Fruit fly (Drosophila melanogaster): ENCODE results near the gene CG4617.

The CG4617 gene

dm6 chrX:7095292-7095911, 8.9 kb downstream of the CG4617 start (continued):
- no peak for TF ChIP-seq pan (optimal IDR thresholded peaks at IDR 0.05)
- peak in 1 of 2 experiments; percentile 80 for TF ChIP-seq pan (GFP tag; optimal IDR thresholded peaks at IDR 0.05 in 1 of 2, IDR thresholded peaks at IDR 0.05 in 1 of 2)
- peak; percentile 81 for TF ChIP-seq CG13296 (GFP tag; optimal IDR thresholded peaks at IDR 0.05)
- peak; percentile 62 for TF ChIP-seq chn (GFP tag; optimal IDR thresholded peaks at IDR 0.05)
- no peak for TF ChIP-seq CG13287 (GFP tag; IDR thresholded peaks at IDR 0.05; ENCODE audit: partially characterized antibody)
- no peak for TF ChIP-seq cad (GFP tag; optimal IDR thresholded peaks at IDR 0.05)
- TF ChIP-seq scrt (GFP tag; optimal IDR thresholded peaks at IDR 0.05) = peak; percentile 43
- no peak for TF ChIP-seq bigmax (GFP tag; optimal IDR thresholded peaks at IDR 0.05)
- no peak for TF ChIP-seq MESR4 (GFP tag; optimal IDR thresholded peaks at IDR 0.05)
- no peak for TF ChIP-seq Doc3 (GFP tag; IDR thresholded peaks at IDR 0.05; ENCODE audit: partially characterized antibody)
- TF ChIP-seq Gug (GFP tag; IDR thresholded peaks at IDR 0.05) = peak; percentile 70
- peak; percentile 77 for TF ChIP-seq CG5245 (GFP tag; optimal IDR thresholded peaks at IDR 0.05)
- peak; percentile 46; the same call in 2 of the 3 replicates for TF ChIP-seq croc (GFP tag; conservative IDR thresholded peaks at IDR 0.05)
- TF ChIP-seq CG7786 (GFP tag; optimal IDR thresholded peaks at IDR 0.05) = peak; percentile 54
- TF ChIP-seq salm (tag; optimal IDR thresholded peaks at IDR 0.05) = peak; percentile 69
- peak; percentile 72 for TF ChIP-seq B-H2 (GFP tag; optimal IDR thresholded peaks at IDR 0.05)
- TF ChIP-seq her (GFP tag; optimal IDR thresholded peaks at IDR 0.05) = peak; percentile 69
- no peak for TF ChIP-seq vnd (GFP tag; IDR thresholded peaks at IDR 0.05; ENCODE audit: partially characterized antibody)
- TF ChIP-seq CG2120 (GFP tag; optimal IDR thresholded peaks at IDR 0.05) = peak; percentile 64
- peak; percentile 64 for TF ChIP-seq CG9932 (GFP tag; IDR thresholded peaks at IDR 0.05)
- peak; percentile 83 for TF ChIP-seq Antp (GFP tag; optimal IDR thresholded peaks at IDR 0.05)
- peak; percentile 74 for TF ChIP-seq CG6813 (GFP tag; optimal IDR thresholded peaks at IDR 0.05)
- peak; percentile 18 for TF ChIP-seq kay (GFP tag; optimal IDR thresholded peaks at IDR 0.05)
- TF ChIP-seq Bdp1 (GFP tag; optimal IDR thresholded peaks at IDR 0.05) = peak; percentile 43
- peak; percentile 70; the same call in 1 of the 2 replicates for TF ChIP-seq sob (GFP tag; IDR thresholded peaks at IDR 0.05)
- TF ChIP-seq Dad (GFP tag; optimal IDR thresholded peaks at IDR 0.05) = peak; percentile 46
- no peak for TF ChIP-seq Neu2 (GFP tag; optimal IDR thresholded peaks at IDR 0.05; ENCODE audit: borderline replicate concordance)
- TF ChIP-seq run (tag; optimal IDR thresholded peaks at IDR 0.05) = peak; percentile 29
- TF ChIP-seq lilli (GFP tag; optimal IDR thresholded peaks at IDR 0.05) = peak; percentile 75
- peak; percentile 70; the same call in 1 of the 3 replicates for TF ChIP-seq gce (GFP tag; IDR thresholded peaks at IDR 0.05)
- peak; percentile 80 for TF ChIP-seq ap (GFP tag; IDR thresholded peaks at IDR 0.05)
- TF ChIP-seq psq (GFP tag; optimal IDR thresholded peaks at IDR 0.05) = no peak
- TF ChIP-seq gcm (GFP tag; optimal IDR thresholded peaks at IDR 0.05) = peak; percentile 71
- TF ChIP-seq Lpt (GFP tag; optimal IDR thresholded peaks at IDR 0.05) = no peak
- TF ChIP-seq zfh2 (GFP tag; optimal IDR thresholded peaks at IDR 0.05) = peak; percentile 45
- peak; percentile 70 for TF ChIP-seq CG18262 (tag; optimal IDR thresholded peaks at IDR 0.05)
- peak; percentile 73 for TF ChIP-seq jing (GFP tag; optimal IDR thresholded peaks at IDR 0.05)
- TF ChIP-seq exex (tag; optimal IDR thresholded peaks at IDR 0.05) = peak; percentile 3
- TF ChIP-seq Hr51 (GFP tag; optimal IDR thresholded peaks at IDR 0.05) = peak; percentile 46 to 87
- TF ChIP-seq CG8290 (GFP tag; optimal IDR thresholded peaks at IDR 0.05) = no peak
- TF ChIP-seq CG8290 (tag; optimal IDR thresholded peaks at IDR 0.05) = peak; percentile 14 to 93
- TF ChIP-seq CG16779 (GFP tag; IDR thresholded peaks at IDR 0.05) = peak; percentile 54; the same call in 1 of the 2 replicates
- TF ChIP-seq wek (GFP tag; optimal IDR thresholded peaks at IDR 0.05) = peak; percentile 70
- TF ChIP-seq ase (GFP tag; IDR thresholded peaks at IDR 0.05) = peak; percentile 79; the same call in 2 of the 3 replicates
- no peak for TF ChIP-seq hb (GFP tag; IDR thresholded peaks at IDR 0.05; ENCODE audit: partially characterized antibody)
- peak; percentile 56 for TF ChIP-seq CG1602 (GFP tag; optimal IDR thresholded peaks at IDR 0.05)
- TF ChIP-seq Asciz (GFP tag; optimal IDR thresholded peaks at IDR 0.05) = peak; percentile 76
- no peak for TF ChIP-seq pho (GFP tag; optimal IDR thresholded peaks at IDR 0.05)
- peak; percentile 66 for TF ChIP-seq CG11723 (GFP tag; optimal IDR thresholded peaks at IDR 0.05)
- TF ChIP-seq CG15601 (tag; optimal IDR thresholded peaks at IDR 0.05) = peak; percentile 64

Data from whole organism, embryonic.